Fruit fly (Drosophila melanogaster) whole organism: Measurements from ENCODE around the gene Hacd1.

Experiments used
- CG8478 ChIP-seq: fragments of >200 bp; optimal IDR thresholded peaks from 2 replicates; lab custom pipeline; 2018; ENCODE audit warnings: inconsistent platforms
- Dll ChIP-seq: fragments of >200 bp; optimal IDR thresholded peaks from 2 replicates; lab custom pipeline; 2017
- EcR ChIP-seq, 2 experiments: fragments of >200 bp; optimal IDR thresholded peaks; 2 replicates each; lab custom pipeline; 2017; ENCODE audit warnings: missing biosample characterization in 2 of 2, missing genetic modification characterization in 2 of 2, missing genetic modification reagents in 2 of 2
- pan ChIP-seq: fragments of >200 bp; optimal IDR thresholded peaks from 2 replicates; lab custom pipeline; 2017
- psq ChIP-seq: fragments of >200 bp; optimal IDR thresholded peaks from 2 replicates; lab custom pipeline; 2017
- usp ChIP-seq: fragments of >200 bp; optimal IDR thresholded peaks from 2 replicates; lab custom pipeline; 2017; ENCODE audit warnings: missing biosample characterization, missing genetic modification characterization, mixed read lengths

dm6 chr2L:12005436-12006396 is 3.6 kb upstream of the Hacd1 start:
- TF ChIP-seq usp (GFP tag; lab: Kevin White, UChicago) (no peak), pan (no peak), CG8478 (lab: Kevin White, UChicago) (no peak), Dll (lab: Kevin White, UChicago) (peak; percentile 73), psq (lab: Kevin White, UChicago) (no peak), EcR (GFP tag; optimal IDR thresholded peaks at IDR 0.05; lab: Kevin White, UChicago) (peak; percentile 81 to 82)
